Worm (Caenorhabditis elegans) whole organism, young adult: Measurements from ENCODE around the gene K07H8.9.

Source experiments
- C06A6.2 ChIP-seq: fragments of 200-800 bp; sonication (Bioruptor generic); conservative IDR thresholded peaks from 2 replicates; pipeline ENCODE4 v1.3.6; 2022; ENCODE audit warnings: missing genetic modification characterization, missing compliant biosample characterization
- F39B2.1 ChIP-seq: fragments of 200-800 bp; sonication (Bioruptor generic); IDR thresholded peaks from 2 replicates; pipeline ENCODE4 v1.3.6; 2022; ENCODE audit warnings: missing genetic modification reagents, missing genetic modification characterization, missing compliant biosample characterization
- F52B5.7 ChIP-seq: sonication (generic microtip); optimal IDR thresholded peaks from 2 replicates; lab custom pipeline; 2016; ENCODE audit warnings: mild to moderate bottlenecking, missing genetic modification characterization, missing compliant biosample characterization
- F57C9.4 ChIP-seq: sonication (generic microtip); optimal IDR thresholded peaks from 2 replicates; lab custom pipeline; 2017; ENCODE audit warnings: mild to moderate bottlenecking, missing genetic modification characterization, missing compliant biosample characterization
- K11D2.4 ChIP-seq: fragments of 200-800 bp; sonication (Bioruptor generic); IDR thresholded peaks from 2 replicates; pipeline ENCODE4 v1.3.6; 2022; ENCODE audit warnings: missing genetic modification reagents, missing genetic modification characterization, missing compliant biosample characterization
- K12H6.12 ChIP-seq: fragments of 200-800 bp; sonication (Bioruptor generic); optimal IDR thresholded peaks from 2 replicates; lab custom pipeline; 2018; ENCODE audit warnings: mild to moderate bottlenecking, missing genetic modification characterization, missing compliant biosample characterization
- T07F8.4 ChIP-seq: sonication (generic microtip); optimal IDR thresholded peaks from 2 replicates; lab custom pipeline; 2016; ENCODE audit warnings: mild to moderate bottlenecking, missing genetic modification characterization, moderate library complexity, missing compliant biosample characterization
- T26A5.8 ChIP-seq: sonication (generic microtip); optimal IDR thresholded peaks from 2 replicates; lab custom pipeline; 2016; ENCODE audit warnings: missing genetic modification characterization, missing compliant biosample characterization
- Y53G8AR.9 ChIP-seq: fragments of 200-800 bp; sonication (Bioruptor generic); conservative IDR thresholded peaks from 2 replicates; pipeline ENCODE4 v1.3.6; 2022; ENCODE audit warnings: missing genetic modification reagents, missing genetic modification characterization, missing compliant biosample characterization
- Y79H2A.3 ChIP-seq: fragments of 200-800 bp; sonication (Bioruptor generic); conservative IDR thresholded peaks from 2 replicates; pipeline ENCODE4 v1.3.6; 2022; ENCODE audit warnings: missing genetic modification reagents, missing genetic modification characterization, missing compliant biosample characterization
- Y95B8A.8 ChIP-seq: fragments of 200-800 bp; sonication (Bioruptor generic); IDR thresholded peaks from 2 replicates; pipeline ENCODE4 v1.3.6; 2022; ENCODE audit warnings: missing genetic modification reagents, missing genetic modification characterization, missing compliant biosample characterization
- aptf-3 ChIP-seq: fragments of 200-800 bp; sonication (Bioruptor generic); IDR thresholded peaks from 2 replicates; pipeline ENCODE4 v1.3.6; 2022; ENCODE audit warnings: missing genetic modification characterization, missing compliant biosample characterization
- attf-3 ChIP-seq: fragments of 200-800 bp; sonication (Bioruptor generic); conservative IDR thresholded peaks from 2 replicates; pipeline ENCODE4 v1.3.6; 2022; ENCODE audit warnings: missing genetic modification reagents, missing genetic modification characterization, missing compliant biosample characterization
- cebp-1 ChIP-seq, 2 experiments: fragments of 200-800 bp in 1 of 2; sonication (Bioruptor generic) in 1 of 2; sonication (generic microtip) in 1 of 2; IDR thresholded peaks in 1 of 2; optimal IDR thresholded peaks in 1 of 2; 2 replicates each; pipeline versions ENCODE4 v1.3.6 to Lab custom; 2017 to 2022; ENCODE audit warnings: missing compliant biosample characterization in 2 of 2, missing genetic modification characterization in 2 of 2, mild to moderate bottlenecking in 1 of 2, missing genetic modification reagents in 1 of 2, moderate library complexity in 1 of 2
- cebp-2 ChIP-seq: fragments of 200-800 bp; sonication (Bioruptor generic); IDR thresholded peaks from 2 replicates; pipeline ENCODE4 v1.3.6; 2022; ENCODE audit warnings: missing genetic modification characterization, missing compliant biosample characterization
- ceh-91 ChIP-seq: fragments of 200-800 bp; sonication (Bioruptor generic); IDR thresholded peaks from 2 replicates; pipeline ENCODE4 v1.3.6; 2022; ENCODE audit warnings: missing genetic modification reagents, missing genetic modification characterization, missing compliant biosample characterization
- dox-1 ChIP-seq: fragments of 200-800 bp; sonication (Bioruptor generic); IDR thresholded peaks from 2 replicates; pipeline ENCODE4 v1.3.6; 2022; ENCODE audit warnings: missing genetic modification reagents, missing genetic modification characterization, missing compliant biosample characterization
- egl-18 ChIP-seq: fragments of 200-800 bp; sonication (Bioruptor generic); IDR thresholded peaks from 2 replicates; pipeline ENCODE4 v1.3.6; 2022; ENCODE audit warnings: missing genetic modification reagents, missing genetic modification characterization, missing compliant biosample characterization
- ekl-4 ChIP-seq: fragments of 200-800 bp; sonication (Bioruptor generic); IDR thresholded peaks from 2 replicates; pipeline ENCODE4 v1.3.6; 2022; ENCODE audit warnings: missing genetic modification reagents, missing genetic modification characterization, missing compliant biosample characterization
- gei-17 ChIP-seq: fragments of 200-800 bp; sonication (Bioruptor generic); optimal IDR thresholded peaks from 2 replicates; lab custom pipeline; 2018; ENCODE audit warnings: mild to moderate bottlenecking, missing genetic modification characterization, missing compliant biosample characterization
- hlh-12 ChIP-seq: sonication (generic microtip); optimal IDR thresholded peaks from 2 replicates; lab custom pipeline; 2016; ENCODE audit warnings: missing genetic modification characterization, missing compliant biosample characterization
- hmg-1.2 ChIP-seq: fragments of 200-800 bp; sonication (Bioruptor generic); IDR thresholded peaks from 2 replicates; pipeline ENCODE4 v1.3.6; 2022; ENCODE audit warnings: missing genetic modification reagents, missing genetic modification characterization, missing compliant biosample characterization
- lin-40 ChIP-seq: sonication (generic microtip); optimal IDR thresholded peaks from 2 replicates; lab custom pipeline; 2016; ENCODE audit warnings: missing genetic modification characterization, mild to moderate bottlenecking, missing compliant biosample characterization, missing genotype, missing genetic modification reagents
- lin-54 ChIP-seq: fragments of 200-800 bp; sonication (Bioruptor generic); optimal IDR thresholded peaks from 2 replicates; lab custom pipeline; 2018; ENCODE audit warnings: mild to moderate bottlenecking, missing genetic modification characterization, missing compliant biosample characterization
- lir-1 ChIP-seq: fragments of 200-800 bp; sonication (Bioruptor generic); conservative IDR thresholded peaks from 2 replicates; pipeline ENCODE4 v1.3.6; 2022; ENCODE audit warnings: missing genetic modification reagents, missing genetic modification characterization, missing compliant biosample characterization
- nfya-1 ChIP-seq: sonication (generic microtip); optimal IDR thresholded peaks from 2 replicates; lab custom pipeline; 2017; ENCODE audit warnings: antibody characterized with exemption, missing compliant biosample characterization, missing genetic modification characterization, borderline replicate concordance; ENCODE audit not compliant: insufficient read depth
- nhr-120 ChIP-seq: fragments of 200-800 bp; sonication (Bioruptor generic); IDR thresholded peaks from 2 replicates; pipeline ENCODE4 v1.3.6; 2022; ENCODE audit warnings: missing genetic modification characterization, missing compliant biosample characterization
- nhr-179 ChIP-seq: sonication (generic microtip); optimal IDR thresholded peaks from 2 replicates; lab custom pipeline; 2016; ENCODE audit warnings: mild to moderate bottlenecking, missing genetic modification characterization, missing compliant biosample characterization
- nhr-90 ChIP-seq: sonication (generic microtip); optimal IDR thresholded peaks from 2 replicates; lab custom pipeline; 2016; ENCODE audit warnings: missing genotype, mild to moderate bottlenecking, missing genetic modification characterization, missing compliant biosample characterization
- pha-4 ChIP-seq: fragments of 150-350 bp; sonication (generic microtip); optimal IDR thresholded peaks from 2 replicates; lab custom pipeline; 2014; ENCODE audit warnings: missing biosample characterization, missing genetic modification reagents, missing genetic modification characterization
- rcor-1 ChIP-seq: fragments of 200-800 bp; sonication (Bioruptor generic); IDR thresholded peaks from 2 replicates; pipeline ENCODE4 v1.3.6; 2022; ENCODE audit warnings: missing genetic modification reagents, missing genetic modification characterization, missing compliant biosample characterization
- repo-1 ChIP-seq: sonication (generic microtip); optimal IDR thresholded peaks from 2 replicates; lab custom pipeline; 2017; ENCODE audit warnings: mild to moderate bottlenecking, missing genetic modification characterization, missing compliant biosample characterization
- sea-2 ChIP-seq: fragments of 200-800 bp; sonication (Bioruptor generic); IDR thresholded peaks from 2 replicates; pipeline ENCODE4 v1.3.6; 2022; ENCODE audit warnings: missing genetic modification characterization, missing compliant biosample characterization
- snpc-3.4 ChIP-seq: sonication (generic microtip); optimal IDR thresholded peaks from 2 replicates; lab custom pipeline; 2017; ENCODE audit warnings: missing genetic modification characterization, mild to moderate bottlenecking, missing compliant biosample characterization, antibody characterized with exemption, moderate library complexity, missing genotype, missing genetic modification reagents
- tbp1 ChIP-seq: fragments of 200-800 bp; sonication (Bioruptor generic); optimal IDR thresholded peaks from 2 replicates; lab custom pipeline; 2018; ENCODE audit warnings: mild to moderate bottlenecking, missing genetic modification characterization, missing compliant biosample characterization
- unc-130 ChIP-seq: sonication (generic microtip); optimal IDR thresholded peaks from 2 replicates; lab custom pipeline; 2016; ENCODE audit warnings: missing genetic modification reagents, missing genetic modification characterization, missing compliant biosample characterization
- unc-62 ChIP-seq: fragments of 150-350 bp; optimal IDR thresholded peaks from 2 replicates; lab custom pipeline; 2014; ENCODE audit warnings: missing biosample characterization, missing genetic modification reagents, missing genetic modification characterization
- xnd-1 ChIP-seq: sonication (generic microtip); optimal IDR thresholded peaks from 2 replicates; lab custom pipeline; 2016; ENCODE audit warnings: missing genotype, missing genetic modification reagents, missing genetic modification characterization, missing compliant biosample characterization
- zfh-2 ChIP-seq: fragments of 200-800 bp; sonication (Bioruptor generic); conservative IDR thresholded peaks from 2 replicates; pipeline ENCODE4 v1.3.6; 2022; ENCODE audit warnings: missing genetic modification reagents, missing genetic modification characterization, missing compliant biosample characterization
- ztf-26 ChIP-seq: sonication (generic microtip); optimal IDR thresholded peaks from 2 replicates; lab custom pipeline; 2017; ENCODE audit warnings: missing genetic modification characterization, missing compliant biosample characterization
- ztf-28 ChIP-seq: fragments of 200-800 bp; sonication (Bioruptor generic); IDR thresholded peaks from 2 replicates; pipeline ENCODE4 v1.3.6; 2022; ENCODE audit warnings: missing genetic modification reagents, missing genetic modification characterization, missing compliant biosample characterization
- ztf-3 ChIP-seq: fragments of 200-800 bp; sonication (Bioruptor generic); optimal IDR thresholded peaks from 2 replicates; lab custom pipeline; 2018; ENCODE audit warnings: mild to moderate bottlenecking, missing genetic modification characterization, missing compliant biosample characterization

The K07H8.9 gene

DNA sequence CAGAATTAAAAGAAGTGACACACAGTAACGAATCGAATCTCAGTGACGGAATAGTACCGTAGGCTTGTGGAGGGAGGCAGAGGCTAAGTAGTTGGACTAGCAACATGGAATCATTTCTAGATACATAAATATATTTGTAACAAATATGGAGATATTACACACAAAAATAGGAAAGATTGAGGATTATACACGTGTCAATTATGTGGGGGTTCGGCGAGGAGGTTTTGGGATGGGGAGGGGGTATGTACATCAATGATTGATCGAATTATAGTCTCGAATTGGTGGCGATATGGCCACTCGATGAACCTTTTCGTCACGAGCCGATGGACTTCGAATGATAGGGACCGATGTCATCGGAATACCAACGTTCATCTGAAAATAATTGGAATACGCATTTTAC is 21.1 kb upstream of the K07H8.9 start:
- TF ChIP-seq nfya-1 (tag; lab: Kevin White, UChicago) (no peak), unc-62 (GFP tag; lab: Kevin White, UChicago) (no peak), snpc-3.4 (tag; lab: Kevin White, UChicago) (no peak), xnd-1 (tag; lab: Kevin White, UChicago) (no peak), gei-17 (no peak), attf-3 (GFP tag; lab: Robert Waterston, UW) (no peak), repo-1 (tag; lab: Kevin White, UChicago) (peak; percentile 59), C06A6.2 (GFP tag; lab: Robert Waterston, UW) (no peak)

DNA sequence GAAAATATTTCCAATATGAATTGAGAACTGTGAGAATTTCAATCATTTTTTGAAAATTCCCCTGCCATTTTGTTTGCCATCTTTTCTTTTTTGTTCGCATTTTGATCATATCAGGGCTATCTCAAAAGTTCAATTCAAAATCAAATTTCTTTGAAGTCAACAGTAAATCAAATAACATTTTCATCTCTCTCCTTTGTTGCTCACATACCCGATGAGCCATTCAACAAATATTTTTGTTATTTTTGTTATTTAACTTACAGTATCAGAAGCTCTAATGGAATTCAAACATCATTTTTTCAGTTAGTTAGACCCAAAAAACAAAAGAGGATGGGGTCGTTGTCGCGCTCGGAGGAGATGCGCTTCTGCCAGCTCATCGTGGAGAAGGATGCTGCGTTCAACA is 17.4 kb upstream of the K07H8.9 start, which contains the start of gene vha-5:
Gene vha-5 (plus strand): TSS at position 301 of the 400 bp plus-strand sequence.
- TF ChIP-seq nhr-179 (tag; lab: Kevin White, UChicago) (no peak), lin-40 (no peak), F39B2.1 (GFP tag; lab: Robert Waterston, UW) (no peak), ekl-4 (GFP tag; lab: Robert Waterston, UW) (no peak), tbp1 (GFP tag; lab: Kevin White, UChicago) (no peak), Y95B8A.8 (GFP tag; lab: Robert Waterston, UW) (no peak), K12H6.12 (tag; lab: Kevin White, UChicago) (no peak)

DNA sequence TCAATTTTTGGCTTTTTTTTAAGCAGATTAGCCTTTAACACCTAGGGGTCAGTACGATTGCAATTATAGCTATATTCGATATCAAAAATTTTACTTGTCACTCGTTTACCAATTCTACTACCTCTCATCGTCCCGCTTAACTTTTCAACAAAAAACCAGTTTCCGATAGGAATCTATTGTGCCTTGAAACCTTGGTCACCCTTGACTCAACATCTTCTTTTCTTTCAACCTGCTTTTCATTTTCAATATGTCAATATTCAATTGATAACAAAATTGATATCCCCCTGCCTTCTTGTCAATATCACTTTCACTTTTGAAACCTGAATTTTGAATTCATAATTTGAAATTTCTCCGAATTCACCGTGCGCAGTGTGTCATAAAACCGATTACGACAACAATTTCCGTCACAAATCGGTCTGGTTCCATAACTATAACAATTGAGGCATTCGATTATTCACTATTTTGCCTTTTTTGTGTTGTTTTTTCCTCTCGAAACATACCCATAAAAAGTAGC is 16.4 kb upstream of the K07H8.9 start:
- TF ChIP-seq lir-1 (GFP tag; lab: Robert Waterston, UW) (no peak), cebp-1 (GFP tag; IDR thresholded peaks at IDR 0.05; lab: Robert Waterston, UW) (no peak), cebp-1 (tag; optimal IDR thresholded peaks at IDR 0.05; lab: Kevin White, UChicago) (no peak), Y79H2A.3 (GFP tag; lab: Robert Waterston, UW) (no peak), egl-18 (GFP tag; lab: Robert Waterston, UW) (no peak), lin-54 (GFP tag; lab: Kevin White, UChicago) (no peak), nhr-120 (GFP tag; lab: Robert Waterston, UW) (no peak), hmg-1.2 (GFP tag; lab: Robert Waterston, UW) (no peak), sea-2 (GFP tag; lab: Robert Waterston, UW) (no peak), ztf-3 (GFP tag; lab: Kevin White, UChicago) (no peak), ceh-91 (GFP tag; lab: Robert Waterston, UW) (no peak), zfh-2 (GFP tag; lab: Robert Waterston, UW) (no peak)

DNA sequence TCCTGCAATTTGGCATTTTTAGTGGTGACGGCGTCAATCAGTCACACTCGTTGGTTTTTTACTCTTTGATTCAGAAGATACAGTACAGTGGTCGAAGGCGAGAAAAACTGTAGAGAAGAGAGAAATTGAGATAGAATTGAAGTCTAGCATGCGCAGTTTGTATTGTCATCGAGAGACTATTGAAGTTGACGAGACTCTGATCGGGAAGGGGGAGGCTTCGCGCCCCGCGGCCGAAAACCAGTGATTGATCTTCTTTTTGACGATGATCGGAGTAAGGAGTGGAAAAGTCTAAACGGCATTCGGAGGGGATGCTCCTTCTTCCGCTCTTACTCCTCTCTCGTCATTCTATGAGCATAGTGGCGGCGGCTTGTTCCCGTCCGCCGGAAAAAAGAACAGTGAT is 15.6 kb upstream of the K07H8.9 start:
- TF ChIP-seq T07F8.4 (tag; lab: Kevin White, UChicago), result no peak
- TF ChIP-seq hlh-12 (tag; lab: Kevin White, UChicago), result no peak
- peak; percentile 31; the same call in 1 of the 2 replicates for TF ChIP-seq hmg-1.2 (GFP tag; lab: Robert Waterston, UW)
- TF ChIP-seq rcor-1 (GFP tag; lab: Robert Waterston, UW), result no peak
- TF ChIP-seq lin-40, result peak; percentile 13
- no peak for TF ChIP-seq F57C9.4 (tag; lab: Kevin White, UChicago)
- no peak for TF ChIP-seq aptf-3 (GFP tag; lab: Robert Waterston, UW)
- TF ChIP-seq ztf-26 (tag; lab: Kevin White, UChicago), result peak; percentile 37
- TF ChIP-seq F52B5.7 (tag; lab: Kevin White, UChicago), result no peak
- no peak for TF ChIP-seq xnd-1 (tag; lab: Kevin White, UChicago)
- no peak for TF ChIP-seq nhr-90 (tag; lab: Kevin White, UChicago)
- TF ChIP-seq K12H6.12 (tag; lab: Kevin White, UChicago), result no peak
- TF ChIP-seq Y95B8A.8 (GFP tag; lab: Robert Waterston, UW), result no peak
- TF ChIP-seq dox-1, result no peak; the same call in 1 of the 2 replicates
- TF ChIP-seq cebp-2 (GFP tag; lab: Robert Waterston, UW), result no peak
- TF ChIP-seq tbp1 (GFP tag; lab: Kevin White, UChicago), result no peak
- no peak for TF ChIP-seq ztf-28
- TF ChIP-seq lin-54 (GFP tag; lab: Kevin White, UChicago), result no peak
- TF ChIP-seq K11D2.4 (GFP tag; lab: Robert Waterston, UW), result no peak
- no peak for TF ChIP-seq pha-4 (tag; lab: Kevin White, UChicago)
- TF ChIP-seq F39B2.1 (GFP tag; lab: Robert Waterston, UW), result no peak
- TF ChIP-seq unc-130 (GFP tag; lab: Kevin White, UChicago), result no peak
- no peak for TF ChIP-seq Y53G8AR.9 (GFP tag; lab: Robert Waterston, UW)
- TF ChIP-seq T26A5.8 (tag; lab: Kevin White, UChicago), result no peak
